Fruit fly (Drosophila melanogaster) whole organism, prepupa: ENCODE results near the gene CG31103.

ENCODE experiments used
- Blimp-1 ChIP-seq: fragments of 200-800 bp; sonication (Bioruptor generic); optimal IDR thresholded peaks from 3 replicates; lab custom pipeline; 2017; ENCODE audit warnings: missing biosample characterization, missing genetic modification characterization, mild to moderate bottlenecking, moderate library complexity, missing genetic modification reagents
- CG11294 ChIP-seq: fragments of 200-800 bp; sonication (Bioruptor generic); IDR thresholded peaks from 2 replicates; pipeline ENCODE4 v1.3.6; 2022; ENCODE audit warnings: missing biosample characterization, missing genetic modification characterization
- CG3919 ChIP-seq: fragments of 200-800 bp; sonication (Bioruptor generic); optimal IDR thresholded peaks from 3 replicates; lab custom pipeline; 2016; ENCODE audit warnings: missing biosample characterization, missing genetic modification characterization
- CG6792 ChIP-seq: fragments of 200-800 bp; sonication (Bioruptor generic); optimal IDR thresholded peaks from 3 replicates; lab custom pipeline; 2016; ENCODE audit warnings: missing biosample characterization, missing genetic modification characterization
- CG6854 ChIP-seq: fragments of 200-800 bp; sonication (Bioruptor generic); optimal IDR thresholded peaks from 2 replicates; lab custom pipeline; 2017; ENCODE audit warnings: missing biosample characterization, mild to moderate bottlenecking, missing genetic modification characterization
- CG8319 ChIP-seq: fragments of 200-800 bp; sonication (Bioruptor generic); optimal IDR thresholded peaks from 3 replicates; lab custom pipeline; 2016; ENCODE audit warnings: missing biosample characterization, missing genetic modification characterization
- Gug ChIP-seq: fragments of 200-800 bp; sonication (Bioruptor generic); IDR thresholded peaks from 2 replicates; pipeline ENCODE4 v1.3.6; 2022; ENCODE audit warnings: missing biosample characterization, missing genetic modification characterization
- Hr38 ChIP-seq: sonication (Bioruptor generic); optimal IDR thresholded peaks from 2 replicates; lab custom pipeline; 2016; ENCODE audit warnings: missing biosample characterization, missing genetic modification characterization
- Hr4 ChIP-seq: fragments of 200-800 bp; sonication (Bioruptor generic); optimal IDR thresholded peaks from 3 replicates; lab custom pipeline; 2016; ENCODE audit warnings: missing biosample characterization, missing genetic modification characterization
- Met ChIP-seq: fragments of 200-800 bp; sonication (Bioruptor generic); optimal IDR thresholded peaks from 3 replicates; lab custom pipeline; 2016; ENCODE audit warnings: missing biosample characterization, missing genetic modification characterization
- Sox14 ChIP-seq: fragments of 200-800 bp; sonication (Bioruptor generic); optimal IDR thresholded peaks from 3 replicates; lab custom pipeline; 2016; ENCODE audit warnings: missing biosample characterization, missing genetic modification characterization
- achi ChIP-seq: fragments of 200-800 bp; sonication (Bioruptor generic); optimal IDR thresholded peaks from 3 replicates; lab custom pipeline; 2016; ENCODE audit warnings: missing biosample characterization, missing genetic modification characterization
- topi ChIP-seq: fragments of 200-800 bp; sonication (Bioruptor generic); optimal IDR thresholded peaks from 3 replicates; lab custom pipeline; 2016; ENCODE audit warnings: missing biosample characterization, missing genetic modification characterization

DNA sequence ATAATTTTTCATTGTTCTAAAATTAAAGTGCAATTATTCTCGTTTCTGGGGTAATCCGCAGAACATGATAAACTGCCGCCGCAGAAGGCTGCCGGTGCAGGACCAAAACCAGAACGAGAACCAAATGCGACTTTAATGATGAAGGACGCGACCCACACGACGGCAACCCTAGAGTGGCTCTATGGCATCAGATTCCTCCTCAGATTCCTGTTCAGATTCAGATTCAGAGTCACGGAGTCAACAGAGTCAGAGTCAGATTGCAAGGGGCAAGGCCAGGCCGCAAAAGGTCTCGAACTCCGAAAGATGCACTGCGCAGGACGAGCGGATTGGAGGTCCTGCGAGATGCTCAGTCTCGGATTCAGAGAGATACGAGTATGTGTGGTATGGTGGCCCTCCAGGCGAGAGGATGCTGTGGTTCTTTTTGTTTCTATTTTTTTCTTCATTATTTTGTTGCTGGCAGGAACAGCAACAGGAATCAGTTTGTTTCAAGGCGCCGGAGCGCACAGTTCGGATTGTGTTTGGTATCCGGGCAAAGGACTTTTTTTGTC, 19.7 kb upstream of the CG31103 start, which contains the start of gene CG13654:
- no peak for TF ChIP-seq CG6854 (GFP tag; lab: Kevin White, UChicago)
- no peak for TF ChIP-seq Sox14
- TF ChIP-seq topi (GFP tag; lab: Kevin White, UChicago): no peak
- TF ChIP-seq achi (GFP tag; lab: Kevin White, UChicago): no peak
- TF ChIP-seq CG8319 (GFP tag; lab: Kevin White, UChicago): no peak
- TF ChIP-seq Gug (GFP tag; lab: Robert Waterston, UW): no peak
- TF ChIP-seq Hr4 (GFP tag; lab: Kevin White, UChicago): no peak
- no peak for TF ChIP-seq Blimp-1
- no peak for TF ChIP-seq Hr38 (GFP tag; lab: Kevin White, UChicago)
- TF ChIP-seq CG3919 (GFP tag; lab: Kevin White, UChicago): no peak
- TF ChIP-seq CG6792: no peak
- TF ChIP-seq Met (GFP tag; lab: Kevin White, UChicago): no peak
- no peak for TF ChIP-seq CG11294
